Worm (Caenorhabditis elegans) whole organism, L4 larva: Measurements from ENCODE around the gene C39D10.8.

Experiments used
- aly-2 ChIP-seq: sonication (generic microtip); optimal IDR thresholded peaks from 2 replicates; lab custom pipeline; 2018; ENCODE audit warnings: missing biosample characterization, missing genetic modification characterization
- arid-1 ChIP-seq: fragments of 200-800 bp; sonication (Bioruptor generic); conservative IDR thresholded peaks from 2 replicates; pipeline ENCODE4 v1.3.6; 2022; ENCODE audit warnings: missing genetic modification reagents, missing genetic modification characterization, missing compliant biosample characterization
- jun-1 ChIP-seq: fragments of 150-350 bp; optimal IDR thresholded peaks from 2 replicates; lab custom pipeline; 2014; ENCODE audit warnings: missing biosample characterization, missing genetic modification reagents, missing genetic modification characterization
- nhr-11 ChIP-seq: fragments of 150-350 bp; optimal IDR thresholded peaks from 2 replicates; lab custom pipeline; 2014; ENCODE audit warnings: missing biosample characterization, missing genetic modification characterization
- nhr-76 ChIP-seq: fragments of 150-350 bp; optimal IDR thresholded peaks from 2 replicates; lab custom pipeline; 2014; ENCODE audit warnings: missing biosample characterization, missing genetic modification characterization
- rbr-2 ChIP-seq: sonication (generic microtip); optimal IDR thresholded peaks from 2 replicates; lab custom pipeline; 2016; ENCODE audit warnings: missing genotype, missing genetic modification characterization, missing compliant biosample characterization
- unc-39 ChIP-seq: sonication (generic microtip); optimal IDR thresholded peaks from 2 replicates; lab custom pipeline; 2017; ENCODE audit warnings: missing biosample characterization, missing genetic modification characterization
- ztf-11 ChIP-seq: fragments of 150-350 bp; optimal IDR thresholded peaks from 2 replicates; lab custom pipeline; 2014; ENCODE audit warnings: missing biosample characterization, missing genetic modification characterization

- TF ChIP-seq arid-1 (GFP tag; lab: Robert Waterston, UW) (no peak), ztf-11 (no peak), unc-39 (no peak), nhr-11 (tag; lab: Kevin White, UChicago) (no peak), nhr-76 (tag; lab: Kevin White, UChicago) (no peak), aly-2 (tag; lab: Kevin White, UChicago) (no peak), rbr-2 (no peak), jun-1 (no peak)
Measured at ce11 chrX:7900180-7900579, 19.4 kb upstream of the C39D10.8 start.
